Worm (Caenorhabditis elegans): Measurements from ENCODE around the gene F58F12.12.

DNA sequence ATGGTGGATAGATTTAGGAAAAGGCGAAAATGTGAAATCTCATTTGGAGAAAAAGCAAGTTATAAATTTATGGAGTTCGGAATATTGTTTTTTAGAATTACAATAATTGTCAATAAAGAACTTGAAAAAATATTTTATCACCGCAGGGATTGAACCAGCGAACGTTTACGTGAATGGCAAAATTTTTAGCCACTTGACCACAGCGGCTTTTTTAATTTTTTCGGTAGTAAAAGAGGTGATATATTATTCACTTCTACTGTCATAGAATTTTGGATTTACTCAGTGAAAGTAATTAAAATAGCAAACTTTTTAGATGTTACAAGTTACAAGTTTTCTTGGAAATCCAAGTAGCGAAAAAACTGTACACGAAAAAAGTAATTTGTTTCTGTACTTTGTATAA, 22.7 kb upstream of the F58F12.12 start:
- no peak for TF ChIP-seq ceh-43 (GFP tag; optimal IDR thresholded peaks at IDR 0.05)
- no peak for TF ChIP-seq nhr-2 (tag; optimal IDR thresholded peaks at IDR 0.05)
- TF ChIP-seq nhr-12 (tag; optimal IDR thresholded peaks at IDR 0.05), result no peak
- TF ChIP-seq unc-62 (GFP tag; optimal IDR thresholded peaks at IDR 0.05), result no peak
- TF ChIP-seq elt-3 (tag; optimal IDR thresholded peaks at IDR 0.05), result no peak
- TF ChIP-seq unc-39 (tag; optimal IDR thresholded peaks at IDR 0.05), result no peak
- no peak for TF ChIP-seq elt-1 (tag; optimal IDR thresholded peaks at IDR 0.05; ENCODE audit: borderline replicate concordance, insufficient read depth)
